Worm (Caenorhabditis elegans): ENCODE measurements around the gene H38K22.7.
"Not testable (repeated sequence)": the region's sequence is repeated elsewhere in the genome, so short reads cannot be mapped to it uniquely, and the experiment has no call there.

DNA sequence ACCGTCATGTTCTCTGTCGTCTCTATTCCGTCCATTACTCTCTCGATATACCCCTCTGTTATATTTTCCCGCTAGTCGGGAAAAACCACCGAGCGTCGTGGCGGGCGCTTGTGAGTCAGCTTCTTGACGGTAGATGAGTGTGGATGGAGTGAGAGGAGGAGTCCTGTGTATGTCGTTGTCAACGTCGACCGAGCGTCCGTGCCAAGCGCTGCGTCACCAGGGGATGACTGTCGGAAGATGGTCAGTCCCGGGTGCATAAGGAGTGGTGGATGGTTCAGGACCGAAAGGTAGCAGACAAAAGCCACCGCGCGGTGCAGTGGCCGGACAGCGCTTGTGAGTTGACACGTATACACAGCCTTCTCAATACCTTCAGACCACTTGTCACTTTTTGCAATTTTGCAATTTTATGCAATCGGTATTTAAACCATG is 47.9 kb downstream of the H38K22.7 start:
- TF ChIP-seq W03F9.2, him-1 (tag; optimal IDR thresholded peaks at IDR 0.05): not testable (repeated sequence)

Data from whole organism, L4/young adult.